Worm (Caenorhabditis elegans) whole organism, L4/young adult: ENCODE data around the gene F54C9.7.

ENCODE experiments used
- dao-5 ChIP-seq: sonication (generic microtip); optimal IDR thresholded peaks from 2 replicates; lab custom pipeline; 2016; ENCODE audit warnings: missing genotype, missing genetic modification characterization, moderate library complexity, missing compliant biosample characterization
- him-1 ChIP-seq: sonication (generic microtip); optimal IDR thresholded peaks from 2 replicates; lab custom pipeline; 2016; ENCODE audit warnings: missing genotype, missing genetic modification reagents, missing genetic modification characterization, missing compliant biosample characterization

- TF ChIP-seq him-1 (tag; lab: Kevin White, UChicago) (no peak), dao-5 (tag; lab: Kevin White, UChicago) (no peak)
Observed at ce11 chrII:8545315-8545714, 27.8 kb upstream of the F54C9.7 start, which contains the start of gene decr-1.2.
